Fruit fly (Drosophila melanogaster) whole organism, embryonic: ENCODE measurements around the gene CG14395.
A peak's percentile ranks its signal among the peaks of the same experiment; 100 is the strongest.

Experiments used
- ATbp ChIP-seq: fragments of 200-800 bp; sonication (Bioruptor generic); optimal IDR thresholded peaks from 2 replicates; lab custom pipeline; 2017; ENCODE audit warnings: missing biosample characterization, mild to moderate bottlenecking, missing genetic modification characterization, missing genetic modification reagents
- Abd-B ChIP-seq: fragments of 200-800 bp; sonication (Bioruptor generic); optimal IDR thresholded peaks from 2 replicates; lab custom pipeline; 2018; ENCODE audit warnings: missing biosample characterization, mild to moderate bottlenecking, missing genetic modification characterization, moderate library complexity
- CG10565 ChIP-seq: fragments of 200-800 bp; sonication (Bioruptor generic); optimal IDR thresholded peaks from 3 replicates; lab custom pipeline; 2016; ENCODE audit warnings: missing biosample characterization, mild to moderate bottlenecking, missing genetic modification characterization
- CG1233 ChIP-seq: fragments of 200-800 bp; sonication (Bioruptor generic); optimal IDR thresholded peaks from 4 replicates; lab custom pipeline; 2018; ENCODE audit warnings: missing biosample characterization, mild to moderate bottlenecking, missing genetic modification characterization
- CG17328 ChIP-seq: fragments of 200-800 bp; sonication (Bioruptor generic); IDR thresholded peaks from 2 replicates; pipeline ENCODE4 v1.3.6; 2022; ENCODE audit warnings: missing biosample characterization, missing genetic modification characterization
- CG17359 ChIP-seq: fragments of 200-800 bp; sonication (Bioruptor generic); optimal IDR thresholded peaks from 3 replicates; lab custom pipeline; 2018; ENCODE audit warnings: missing biosample characterization, mild to moderate bottlenecking, missing genetic modification characterization, moderate library complexity
- CG18262 ChIP-seq: fragments of 200-800 bp; optimal IDR thresholded peaks from 3 replicates; lab custom pipeline; 2019; ENCODE audit warnings: missing biosample characterization, mild to moderate bottlenecking, missing genetic modification characterization, moderate library complexity
- CG18619 ChIP-seq: fragments of 200-800 bp; sonication (Bioruptor generic); optimal IDR thresholded peaks from 3 replicates; lab custom pipeline; 2017; ENCODE audit warnings: missing biosample characterization, mild to moderate bottlenecking, missing genetic modification characterization
- CG2678 ChIP-seq: fragments of 200-800 bp; sonication (Bioruptor generic); optimal IDR thresholded peaks from 3 replicates; lab custom pipeline; 2019; ENCODE audit warnings: missing biosample characterization, mild to moderate bottlenecking, missing genetic modification characterization, moderate library complexity
- CG3847 ChIP-seq: fragments of 200-800 bp; sonication (Bioruptor generic); IDR thresholded peaks from 2 replicates; pipeline ENCODE4 v1.3.6; 2022; ENCODE audit warnings: missing biosample characterization, missing genetic modification characterization
- CG4707 ChIP-seq: fragments of 200-800 bp; sonication (Bioruptor generic); optimal IDR thresholded peaks from 2 replicates; lab custom pipeline; 2018; ENCODE audit warnings: missing biosample characterization, mild to moderate bottlenecking, missing genetic modification characterization, moderate library complexity
- CG5953 ChIP-seq: fragments of 200-800 bp; sonication (Bioruptor generic); IDR thresholded peaks from 2 replicates; pipeline ENCODE4 v1.3.6; 2022; ENCODE audit warnings: missing biosample characterization, missing genetic modification characterization
- CG6683 ChIP-seq: fragments of 200-800 bp; sonication (Bioruptor generic); optimal IDR thresholded peaks from 2 replicates; lab custom pipeline; 2017; ENCODE audit warnings: missing biosample characterization, mild to moderate bottlenecking, missing genetic modification characterization, missing genetic modification reagents
- CG7357 ChIP-seq: fragments of 200-800 bp; sonication (Bioruptor generic); IDR thresholded peaks from 3 replicates; pipeline ENCODE4 v1.3.6; 2022; ENCODE audit warnings: missing biosample characterization, missing genetic modification characterization
- CoRest ChIP-seq: fragments of 200-800 bp; sonication (Bioruptor generic); optimal IDR thresholded peaks from 3 replicates; lab custom pipeline; 2018; ENCODE audit warnings: missing biosample characterization, mild to moderate bottlenecking, missing genetic modification characterization, moderate library complexity
- D ChIP-seq, 2 experiments: fragments of 200-800 bp in 1 of 2; fragments of >200 bp in 1 of 2; sonication (Bioruptor generic) in 1 of 2; optimal IDR thresholded peaks; 2 replicates in 1 of 2; 3 replicates in 1 of 2; lab custom pipeline; 2017; ENCODE audit warnings: mild to moderate bottlenecking in 1 of 2, missing biosample characterization in 1 of 2, missing genetic modification characterization in 1 of 2, missing genetic modification reagents in 1 of 2
- HLHmδ ChIP-seq: fragments of 200-800 bp; sonication (Bioruptor generic); optimal IDR thresholded peaks from 2 replicates; lab custom pipeline; 2018; ENCODE audit warnings: missing biosample characterization, mild to moderate bottlenecking, missing genetic modification characterization, moderate library complexity
- Hr51 ChIP-seq, 2 experiments: fragments of 200-800 bp; sonication (Bioruptor generic); optimal IDR thresholded peaks; 2 replicates in 1 of 2; 3 replicates in 1 of 2; lab custom pipeline; 2016 to 2018; ENCODE audit warnings: missing biosample characterization in 2 of 2, missing genetic modification characterization in 2 of 2, mild to moderate bottlenecking in 1 of 2, moderate library complexity in 1 of 2
- Hsf ChIP-seq: fragments of 200-800 bp; sonication (Bioruptor generic); optimal IDR thresholded peaks from 3 replicates; lab custom pipeline; 2016; ENCODE audit warnings: missing biosample characterization, missing genetic modification characterization
- Med ChIP-seq: fragments of 200-800 bp; sonication (Bioruptor generic); peaks from one replicate; lab custom pipeline; 2016; ENCODE audit warnings: missing biosample characterization, missing genetic modification characterization, mild to moderate bottlenecking, inconsistent platforms, moderate library complexity
- Sox102F ChIP-seq: fragments of 200-800 bp; sonication (Bioruptor generic); optimal IDR thresholded peaks from 2 replicates; lab custom pipeline; 2018; ENCODE audit warnings: missing biosample characterization, mild to moderate bottlenecking, missing genetic modification characterization, moderate library complexity
- Ssrp ChIP-seq: fragments of 200-800 bp; sonication (Bioruptor generic); optimal IDR thresholded peaks from 2 replicates; lab custom pipeline; 2018; ENCODE audit warnings: missing biosample characterization, mild to moderate bottlenecking, missing genetic modification characterization, moderate library complexity
- TFAM ChIP-seq: fragments of 200-800 bp; sonication (Bioruptor generic); optimal IDR thresholded peaks from 2 replicates; lab custom pipeline; 2017; ENCODE audit warnings: missing biosample characterization, missing genetic modification characterization, inconsistent platforms
- Xbp1 ChIP-seq: fragments of 200-800 bp; sonication (Bioruptor generic); optimal IDR thresholded peaks from 3 replicates; lab custom pipeline; 2016; ENCODE audit warnings: missing biosample characterization, mild to moderate bottlenecking, missing genetic modification characterization
- ap ChIP-seq: fragments of 200-800 bp; sonication (Bioruptor generic); IDR thresholded peaks from 2 replicates; pipeline ENCODE4 v1.3.6; 2022; ENCODE audit warnings: missing biosample characterization, missing genetic modification characterization
- bab2 ChIP-seq: fragments of 200-800 bp; sonication (Bioruptor generic); optimal IDR thresholded peaks from 2 replicates; lab custom pipeline; 2016; ENCODE audit warnings: missing biosample characterization, missing genetic modification characterization
- chm ChIP-seq: fragments of 200-800 bp; sonication (Bioruptor generic); IDR thresholded peaks from 2 replicates; pipeline ENCODE4 v1.3.6; 2022; ENCODE audit warnings: missing biosample characterization, missing genetic modification characterization
- cwo ChIP-seq: fragments of 200-800 bp; sonication (Bioruptor generic); optimal IDR thresholded peaks from 3 replicates; lab custom pipeline; 2017; ENCODE audit warnings: missing biosample characterization, missing genetic modification characterization, mild to moderate bottlenecking, moderate library complexity, missing genetic modification reagents
- dmrt99B ChIP-seq: fragments of 200-800 bp; sonication (Bioruptor generic); optimal IDR thresholded peaks from 2 replicates; lab custom pipeline; 2018; ENCODE audit warnings: missing biosample characterization, mild to moderate bottlenecking, missing genetic modification characterization, moderate library complexity
- exex ChIP-seq: fragments of 200-800 bp; sonication (Bioruptor generic); optimal IDR thresholded peaks from 4 replicates; lab custom pipeline; 2018; ENCODE audit warnings: missing biosample characterization, mild to moderate bottlenecking, missing genetic modification characterization, moderate library complexity
- gem ChIP-seq: fragments of 200-800 bp; sonication (Bioruptor generic); optimal IDR thresholded peaks from 2 replicates; lab custom pipeline; 2019; ENCODE audit warnings: missing biosample characterization, mild to moderate bottlenecking, missing genetic modification characterization, moderate library complexity
- grau ChIP-seq: fragments of 200-800 bp; optimal IDR thresholded peaks from 3 replicates; lab custom pipeline; 2019; ENCODE audit warnings: missing biosample characterization, mild to moderate bottlenecking, missing genetic modification characterization, moderate library complexity
- jing ChIP-seq: fragments of 200-800 bp; sonication (Bioruptor generic); optimal IDR thresholded peaks from 2 replicates; lab custom pipeline; 2018; ENCODE audit warnings: missing biosample characterization, mild to moderate bottlenecking, missing genetic modification characterization
- kah ChIP-seq: fragments of 200-800 bp; sonication (Bioruptor generic); optimal IDR thresholded peaks from 2 replicates; lab custom pipeline; 2018; ENCODE audit warnings: missing biosample characterization, mild to moderate bottlenecking, missing genetic modification characterization
- maf-S ChIP-seq: fragments of 200-800 bp; sonication (Bioruptor generic); optimal IDR thresholded peaks from 2 replicates; lab custom pipeline; 2016; ENCODE audit warnings: missing biosample characterization, missing genetic modification characterization
- nmo ChIP-seq: fragments of 200-800 bp; sonication (Bioruptor generic); optimal IDR thresholded peaks from 2 replicates; lab custom pipeline; 2018; ENCODE audit warnings: missing biosample characterization, mild to moderate bottlenecking, missing genetic modification characterization, moderate library complexity
- peb ChIP-seq: fragments of 200-800 bp; sonication (Bioruptor generic); IDR thresholded peaks from 2 replicates; pipeline ENCODE4 v1.3.6; 2022; ENCODE audit warnings: missing biosample characterization, missing genetic modification characterization
- phol ChIP-seq: fragments of 200-800 bp; sonication (Bioruptor generic); optimal IDR thresholded peaks from 3 replicates; lab custom pipeline; 2018; ENCODE audit warnings: missing biosample characterization, mild to moderate bottlenecking, missing genetic modification characterization, moderate library complexity
- prd ChIP-seq, 3 experiments: fragments of >200 bp in 2 of 3; fragments of 200-800 bp in 1 of 3; sonication (Bioruptor generic) in 1 of 3; optimal IDR thresholded peaks in 2 of 3; IDR thresholded peaks in 1 of 3; 2 replicates in 2 of 3; 3 replicates in 1 of 3; pipeline versions ENCODE4 v1.3.6 to Lab custom; 2017 to 2022; ENCODE audit warnings: missing biosample characterization in 1 of 3, missing genetic modification characterization in 1 of 3
- row ChIP-seq: fragments of 200-800 bp; sonication (Bioruptor generic); IDR thresholded peaks from 3 replicates; pipeline ENCODE4 v1.3.6; 2022; ENCODE audit warnings: missing biosample characterization, missing genetic modification characterization
- run ChIP-seq: fragments of 200-800 bp; sonication (Bioruptor generic); optimal IDR thresholded peaks from 3 replicates; lab custom pipeline; 2018; ENCODE audit warnings: missing biosample characterization, mild to moderate bottlenecking, missing genetic modification characterization
- sens ChIP-seq: fragments of 200-800 bp; sonication (Bioruptor generic); peaks from one replicate; lab custom pipeline; 2016; ENCODE audit warnings: missing biosample characterization, missing genetic modification characterization
- trh ChIP-seq: fragments of 200-800 bp; sonication (Bioruptor generic); optimal IDR thresholded peaks from 2 replicates; lab custom pipeline; 2016; ENCODE audit warnings: missing biosample characterization, missing genetic modification characterization
- vnd ChIP-seq: fragments of 200-800 bp; sonication (Bioruptor generic); IDR thresholded peaks from 3 replicates; pipeline ENCODE4 v1.3.6; 2022; ENCODE audit warnings: missing biosample characterization, missing genetic modification characterization; ENCODE audit not compliant: partially characterized antibody
- vvl ChIP-seq: fragments of 200-800 bp; sonication (Bioruptor generic); IDR thresholded peaks from 2 replicates; pipeline ENCODE4 v1.3.6; 2022; ENCODE audit warnings: missing biosample characterization, missing genetic modification characterization

Gene CG14395

DNA sequence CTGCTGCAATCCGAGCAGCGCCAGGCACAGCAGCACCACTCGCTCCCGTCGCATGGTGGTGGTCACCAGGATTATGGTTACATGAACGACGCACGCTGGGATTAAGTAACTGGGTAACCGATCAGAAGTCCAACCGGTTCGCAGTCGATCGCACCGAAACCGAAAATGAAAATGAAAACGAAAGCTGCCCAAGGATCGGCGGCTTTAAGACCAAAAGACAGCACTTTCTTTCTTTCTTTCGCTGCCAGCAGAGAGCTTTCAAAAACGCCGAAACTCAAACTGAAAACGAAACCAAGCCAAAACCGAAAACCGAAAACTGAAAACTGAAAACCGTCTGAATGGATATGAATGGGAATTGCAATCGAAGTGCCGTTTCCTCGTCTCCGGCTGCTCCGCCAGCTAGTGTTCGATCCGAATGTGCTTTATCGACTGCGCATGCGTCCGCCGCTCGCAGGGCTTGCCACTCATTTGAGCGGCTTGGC lies 20.5 kb upstream of the CG14395 start, which contains the start of gene CG6753:
Gene CG6753, minus strand, starts transcription at position 432 of the 482 bp plus-strand sequence.
- TF ChIP-seq CG18619 (GFP tag; lab: Kevin White, UChicago) (no peak), vnd (GFP tag; lab: Robert Waterston, UW) (0 out of 3 replicates have a peak, but pooled peaks have one; percentile 16)

DNA sequence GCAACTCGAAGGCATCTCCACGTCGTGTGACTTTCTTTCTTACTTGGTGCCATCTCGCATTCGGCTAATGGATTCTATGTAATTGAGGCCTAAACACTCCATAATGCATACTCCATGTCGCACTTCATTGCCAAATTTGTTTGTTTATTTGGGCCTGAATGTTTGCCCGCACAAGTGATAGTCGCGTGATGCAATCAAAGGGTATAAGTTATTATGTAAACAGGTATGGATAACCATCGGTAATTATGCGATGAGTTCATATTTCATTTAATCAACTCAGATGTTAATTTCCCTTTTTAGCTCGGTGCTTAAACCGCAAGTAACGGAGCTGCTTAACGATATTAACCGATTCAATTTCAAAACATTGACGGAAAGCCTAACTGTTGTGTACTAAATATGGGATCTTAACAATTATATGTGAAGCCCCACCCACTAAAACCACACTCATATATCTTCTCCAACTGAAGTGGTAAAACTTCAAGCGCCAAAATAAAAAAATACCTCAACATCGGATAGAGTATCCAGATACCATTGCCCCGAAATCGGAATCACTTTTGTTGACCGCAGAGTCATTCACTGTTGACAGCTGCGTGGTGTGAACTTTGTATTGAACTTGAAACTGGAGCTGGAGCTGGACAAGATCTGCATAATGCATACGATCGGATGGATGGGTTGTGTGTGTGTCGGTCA lies 17.9 kb upstream of the CG14395 start:
- TF ChIP-seq vvl (GFP tag; lab: Robert Waterston, UW) (peak; percentile 82; the same call in 1 of the 2 replicates), CG18262 (tag; lab: Kevin White, UChicago) (peak; percentile 18), CG5953 (GFP tag; lab: Robert Waterston, UW) (no peak), sens (peak; percentile 79), prd (optimal IDR thresholded peaks at IDR 0.05; lab: Kevin White, UChicago) (no peak), prd (GFP tag; IDR thresholded peaks at IDR 0.05; lab: Robert Waterston, UW) (peak; percentile 6; the same call in 1 of the 3 replicates), CG4707 (peak; percentile 16), HLHmδ (GFP tag; lab: Kevin White, UChicago) (no peak), CG17359 (peak; percentile 33), gem (tag; lab: Kevin White, UChicago) (peak; percentile 44), CG3847 (no peak), CG10565 (GFP tag; lab: Kevin White, UChicago) (no peak), jing (GFP tag; lab: Kevin White, UChicago) (peak; percentile 26), TFAM (GFP tag; lab: Kevin White, UChicago) (no peak), CG1233 (no peak), Med (GFP tag; lab: Kevin White, UChicago) (peak; percentile 65), exex (tag; lab: Kevin White, UChicago) (no peak), cwo (GFP tag; lab: Kevin White, UChicago) (peak; percentile 6), run (tag; lab: Kevin White, UChicago) (peak; percentile 65), dmrt99B (tag; lab: Kevin White, UChicago) (peak; percentile 32), CoRest (tag; lab: Kevin White, UChicago) (peak; percentile 18), Ssrp (tag; lab: Kevin White, UChicago) (peak; percentile 4), Hsf (GFP tag; lab: Kevin White, UChicago) (no peak), grau (tag; lab: Kevin White, UChicago) (peak; percentile 3), kah (GFP tag; lab: Kevin White, UChicago) (no peak), peb (GFP tag; lab: Robert Waterston, UW) (no peak), Hr51 (GFP tag; optimal IDR thresholded peaks at IDR 0.05; lab: Kevin White, UChicago) (peak in 1 of 2 experiments; percentile 34), CG17328 (GFP tag; lab: Robert Waterston, UW) (0 out of 2 replicates have a peak, but pooled peaks have one; percentile 19), phol (tag; lab: Kevin White, UChicago) (peak; percentile 6), nmo (GFP tag; lab: Kevin White, UChicago) (peak; percentile 30), Abd-B (GFP tag; lab: Kevin White, UChicago) (no peak), maf-S (GFP tag; lab: Kevin White, UChicago) (no peak), Sox102F (peak; percentile 42), CG2678 (peak; percentile 29), bab2 (GFP tag; lab: Kevin White, UChicago) (peak; percentile 11), row (peak; percentile 43), ATbp (GFP tag; lab: Kevin White, UChicago) (peak; percentile 43), Xbp1 (GFP tag; lab: Kevin White, UChicago) (peak; percentile 20), CG6683 (no peak), D (optimal IDR thresholded peaks at IDR 0.05; lab: Kevin White, UChicago) (no peak), D (GFP tag; optimal IDR thresholded peaks at IDR 0.05; lab: Kevin White, UChicago) (peak; percentile 0), ap (GFP tag; lab: Robert Waterston, UW) (0 out of 2 replicates have a peak, but pooled peaks have one; percentile 7), chm (GFP tag; lab: Robert Waterston, UW) (no peak), CG7357 (no peak), trh (no peak)
